Fruit fly (Drosophila melanogaster) whole organism, wandering third instar larva: ENCODE data around the gene CG11710.

Experiments used
- Abd-B ChIP-seq: fragments of >200 bp; optimal IDR thresholded peaks from 2 replicates; lab custom pipeline; 2017; ENCODE audit warnings: missing biosample characterization, missing genetic modification characterization
- Mio ChIP-seq: sonication (Bioruptor generic); optimal IDR thresholded peaks from 2 replicates; lab custom pipeline; 2016; ENCODE audit warnings: missing biosample characterization, missing genetic modification characterization
- sage ChIP-seq: fragments of 200-800 bp; sonication (Bioruptor generic); optimal IDR thresholded peaks from 2 replicates; lab custom pipeline; 2016; ENCODE audit warnings: missing biosample characterization, mild to moderate bottlenecking, missing genetic modification characterization
- usp ChIP-seq: fragments of >200 bp; optimal IDR thresholded peaks from 2 replicates; lab custom pipeline; 2017; ENCODE audit warnings: missing biosample characterization, missing genetic modification characterization

DNA sequence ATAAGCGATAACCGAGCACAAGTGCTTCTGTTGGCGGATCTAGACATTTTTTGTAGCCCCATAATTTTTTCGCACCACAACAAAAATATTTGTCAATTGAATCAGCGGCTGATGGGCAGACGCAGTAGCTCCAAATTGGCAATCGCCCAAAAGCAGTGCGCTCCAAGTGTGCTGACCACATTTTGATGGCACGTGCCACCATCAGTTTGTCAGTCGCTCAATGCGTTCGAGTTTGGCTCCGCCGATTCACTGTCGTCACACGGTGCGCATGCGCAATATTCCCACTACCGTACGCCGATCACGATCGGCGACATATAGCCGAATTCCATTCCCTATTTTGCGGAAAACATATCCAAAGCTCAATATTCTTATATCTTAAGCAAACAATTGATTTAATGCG lies 49.2 kb upstream of the CG11710 start:
- TF ChIP-seq usp (no peak), Mio (no peak), sage (GFP tag; lab: Kevin White, UChicago) (no peak), Abd-B (GFP tag; lab: Kevin White, UChicago) (no peak)
